Worm (Caenorhabditis elegans) whole organism, young adult: ENCODE data around the gene oac-48.

Experiments
- B0035.1 ChIP-seq: sonication (generic microtip); optimal IDR thresholded peaks from 2 replicates; lab custom pipeline; 2016; ENCODE audit warnings: missing genetic modification characterization, mild to moderate bottlenecking, missing compliant biosample characterization, missing genotype, missing genetic modification reagents
- C17E4.6 ChIP-seq: fragments of 200-800 bp; sonication (Bioruptor generic); IDR thresholded peaks from 2 replicates; pipeline ENCODE4 v1.3.6; 2022; ENCODE audit warnings: missing genetic modification reagents, missing genetic modification characterization, missing compliant biosample characterization
- F23B12.7 ChIP-seq: sonication (generic microtip); optimal IDR thresholded peaks from 2 replicates; lab custom pipeline; 2017; ENCODE audit warnings: missing genetic modification characterization, mild to moderate bottlenecking, missing compliant biosample characterization, antibody characterized with exemption, moderate library complexity; ENCODE audit not compliant: insufficient read depth
- F49E8.2 ChIP-seq: sonication (generic microtip); optimal IDR thresholded peaks from 3 replicates; lab custom pipeline; 2017; ENCODE audit warnings: missing genetic modification characterization, mild to moderate bottlenecking, missing compliant biosample characterization, antibody characterized with exemption, moderate library complexity; ENCODE audit not compliant: insufficient read depth
- F57A8.1 ChIP-seq: fragments of 200-800 bp; sonication (Bioruptor generic); optimal IDR thresholded peaks from 2 replicates; lab custom pipeline; 2018; ENCODE audit warnings: mild to moderate bottlenecking, missing genetic modification characterization, moderate library complexity, missing compliant biosample characterization
- F57C9.4 ChIP-seq: sonication (generic microtip); optimal IDR thresholded peaks from 2 replicates; lab custom pipeline; 2017; ENCODE audit warnings: mild to moderate bottlenecking, missing genetic modification characterization, missing compliant biosample characterization
- Y79H2A.3 ChIP-seq: fragments of 200-800 bp; sonication (Bioruptor generic); conservative IDR thresholded peaks from 2 replicates; pipeline ENCODE4 v1.3.6; 2022; ENCODE audit warnings: missing genetic modification reagents, missing genetic modification characterization, missing compliant biosample characterization
- aptf-3 ChIP-seq: fragments of 200-800 bp; sonication (Bioruptor generic); IDR thresholded peaks from 2 replicates; pipeline ENCODE4 v1.3.6; 2022; ENCODE audit warnings: missing genetic modification characterization, missing compliant biosample characterization
- attf-3 ChIP-seq: fragments of 200-800 bp; sonication (Bioruptor generic); conservative IDR thresholded peaks from 2 replicates; pipeline ENCODE4 v1.3.6; 2022; ENCODE audit warnings: missing genetic modification reagents, missing genetic modification characterization, missing compliant biosample characterization
- attf-5 ChIP-seq: fragments of 200-800 bp; sonication (Bioruptor generic); optimal IDR thresholded peaks from 2 replicates; lab custom pipeline; 2018; ENCODE audit warnings: mild to moderate bottlenecking, missing genetic modification characterization, missing compliant biosample characterization
- cebp-1 ChIP-seq, 2 experiments: fragments of 200-800 bp in 1 of 2; sonication (Bioruptor generic) in 1 of 2; sonication (generic microtip) in 1 of 2; IDR thresholded peaks in 1 of 2; optimal IDR thresholded peaks in 1 of 2; 2 replicates each; pipeline versions ENCODE4 v1.3.6 to Lab custom; 2017 to 2022; ENCODE audit warnings: missing compliant biosample characterization in 2 of 2, missing genetic modification characterization in 2 of 2, mild to moderate bottlenecking in 1 of 2, missing genetic modification reagents in 1 of 2, moderate library complexity in 1 of 2
- ceh-27 ChIP-seq: fragments of 200-800 bp; sonication (Bioruptor generic); optimal IDR thresholded peaks from 2 replicates; lab custom pipeline; 2018; ENCODE audit warnings: mild to moderate bottlenecking, missing genetic modification characterization, moderate library complexity, missing compliant biosample characterization
- ceh-58 ChIP-seq: fragments of 200-800 bp; sonication (Bioruptor generic); IDR thresholded peaks from 2 replicates; pipeline ENCODE4 v1.3.6; 2022; ENCODE audit warnings: missing genetic modification characterization, missing compliant biosample characterization
- ceh-79 ChIP-seq: sonication (generic microtip); optimal IDR thresholded peaks from 2 replicates; lab custom pipeline; 2017; ENCODE audit warnings: mild to moderate bottlenecking, missing genetic modification characterization, missing compliant biosample characterization
- ceh-91 ChIP-seq: fragments of 200-800 bp; sonication (Bioruptor generic); IDR thresholded peaks from 2 replicates; pipeline ENCODE4 v1.3.6; 2022; ENCODE audit warnings: missing genetic modification reagents, missing genetic modification characterization, missing compliant biosample characterization
- chd-7 ChIP-seq: sonication (generic microtip); optimal IDR thresholded peaks from 2 replicates; lab custom pipeline; 2016; ENCODE audit warnings: mild to moderate bottlenecking, missing genetic modification characterization, moderate library complexity, missing compliant biosample characterization
- dpff-1 ChIP-seq: sonication (generic microtip); optimal IDR thresholded peaks from 2 replicates; lab custom pipeline; 2017; ENCODE audit warnings: mild to moderate bottlenecking, missing genetic modification characterization, missing compliant biosample characterization
- egl-18 ChIP-seq: fragments of 200-800 bp; sonication (Bioruptor generic); IDR thresholded peaks from 2 replicates; pipeline ENCODE4 v1.3.6; 2022; ENCODE audit warnings: missing genetic modification reagents, missing genetic modification characterization, missing compliant biosample characterization
- ets-4 ChIP-seq: fragments of 200-800 bp; sonication (Bioruptor generic); optimal IDR thresholded peaks from 2 replicates; lab custom pipeline; 2018; ENCODE audit warnings: mild to moderate bottlenecking, missing genetic modification characterization, missing compliant biosample characterization
- fkh-3 ChIP-seq: sonication (generic microtip); optimal IDR thresholded peaks from 2 replicates; lab custom pipeline; 2016; ENCODE audit warnings: mild to moderate bottlenecking, missing genetic modification characterization, missing compliant biosample characterization
- gei-17 ChIP-seq: fragments of 200-800 bp; sonication (Bioruptor generic); optimal IDR thresholded peaks from 2 replicates; lab custom pipeline; 2018; ENCODE audit warnings: mild to moderate bottlenecking, missing genetic modification characterization, missing compliant biosample characterization
- hmg-1.2 ChIP-seq: fragments of 200-800 bp; sonication (Bioruptor generic); IDR thresholded peaks from 2 replicates; pipeline ENCODE4 v1.3.6; 2022; ENCODE audit warnings: missing genetic modification reagents, missing genetic modification characterization, missing compliant biosample characterization
- hsf-1 ChIP-seq: fragments of 200-800 bp; sonication (Bioruptor generic); IDR thresholded peaks from 2 replicates; pipeline ENCODE4 v1.3.6; 2022; ENCODE audit warnings: missing genetic modification reagents, missing genetic modification characterization, missing compliant biosample characterization
- lin-26 ChIP-seq: fragments of 200-800 bp; sonication (Bioruptor generic); IDR thresholded peaks from 2 replicates; pipeline ENCODE4 v1.3.6; 2022; ENCODE audit warnings: missing genetic modification reagents, missing genetic modification characterization, missing compliant biosample characterization
- lin-35 ChIP-seq, 3 experiments: fragments of 150-350 bp in 2 of 3; sonication (generic microtip) in 1 of 3; optimal IDR thresholded peaks; 2 replicates each; lab custom pipeline; 2014 to 2018; ENCODE audit warnings: missing biosample characterization in 3 of 3, missing genetic modification characterization in 3 of 3, missing genetic modification reagents in 3 of 3
- lir-1 ChIP-seq: fragments of 200-800 bp; sonication (Bioruptor generic); conservative IDR thresholded peaks from 2 replicates; pipeline ENCODE4 v1.3.6; 2022; ENCODE audit warnings: missing genetic modification reagents, missing genetic modification characterization, missing compliant biosample characterization
- madf-10 ChIP-seq: sonication (generic microtip); optimal IDR thresholded peaks from 2 replicates; lab custom pipeline; 2016; ENCODE audit warnings: mild to moderate bottlenecking, missing genetic modification characterization, missing compliant biosample characterization
- madf-6 ChIP-seq: fragments of 200-800 bp; sonication (Bioruptor generic); IDR thresholded peaks from 2 replicates; pipeline ENCODE4 v1.3.6; 2022; ENCODE audit warnings: missing genetic modification reagents, missing genetic modification characterization, missing compliant biosample characterization
- madf-8 ChIP-seq: fragments of 200-800 bp; sonication (Bioruptor generic); conservative IDR thresholded peaks from 2 replicates; pipeline ENCODE4 v1.3.6; 2022; ENCODE audit warnings: missing genetic modification reagents, missing genetic modification characterization, missing compliant biosample characterization
- mcd-1 ChIP-seq: fragments of 200-800 bp; sonication (Bioruptor generic); IDR thresholded peaks from 2 replicates; pipeline ENCODE4 v1.3.6; 2022; ENCODE audit warnings: missing genetic modification reagents, missing genetic modification characterization, missing compliant biosample characterization
- mel-28 ChIP-seq: sonication (generic microtip); optimal IDR thresholded peaks from 2 replicates; lab custom pipeline; 2016; ENCODE audit warnings: borderline replicate concordance, mild to moderate bottlenecking, missing genetic modification characterization, missing compliant biosample characterization
- nhr-80 ChIP-seq: sonication (generic microtip); optimal IDR thresholded peaks from 2 replicates; lab custom pipeline; 2016; ENCODE audit warnings: missing genetic modification characterization, missing compliant biosample characterization
- nhr-90 ChIP-seq: sonication (generic microtip); optimal IDR thresholded peaks from 2 replicates; lab custom pipeline; 2016; ENCODE audit warnings: missing genotype, mild to moderate bottlenecking, missing genetic modification characterization, missing compliant biosample characterization
- pha-4 ChIP-seq: fragments of 150-350 bp; sonication (generic microtip); optimal IDR thresholded peaks from 2 replicates; lab custom pipeline; 2014; ENCODE audit warnings: missing biosample characterization, missing genetic modification reagents, missing genetic modification characterization
- repo-1 ChIP-seq: sonication (generic microtip); optimal IDR thresholded peaks from 2 replicates; lab custom pipeline; 2017; ENCODE audit warnings: mild to moderate bottlenecking, missing genetic modification characterization, missing compliant biosample characterization
- sdz-38 ChIP-seq: sonication (generic microtip); optimal IDR thresholded peaks from 2 replicates; lab custom pipeline; 2016; ENCODE audit warnings: missing genotype, missing genetic modification characterization, missing compliant biosample characterization
- sptf-2 ChIP-seq: fragments of 200-800 bp; sonication (Bioruptor generic); optimal IDR thresholded peaks from 2 replicates; lab custom pipeline; 2018; ENCODE audit warnings: mild to moderate bottlenecking, missing genetic modification characterization, missing compliant biosample characterization
- tbp1 ChIP-seq: fragments of 200-800 bp; sonication (Bioruptor generic); optimal IDR thresholded peaks from 2 replicates; lab custom pipeline; 2018; ENCODE audit warnings: mild to moderate bottlenecking, missing genetic modification characterization, missing compliant biosample characterization
- tlf-1 ChIP-seq: fragments of 200-800 bp; sonication (Bioruptor generic); optimal IDR thresholded peaks from 2 replicates; lab custom pipeline; 2018; ENCODE audit warnings: mild to moderate bottlenecking, missing genetic modification characterization, missing compliant biosample characterization
- unc-130 ChIP-seq: sonication (generic microtip); optimal IDR thresholded peaks from 2 replicates; lab custom pipeline; 2016; ENCODE audit warnings: missing genetic modification reagents, missing genetic modification characterization, missing compliant biosample characterization
- ztf-3 ChIP-seq: fragments of 200-800 bp; sonication (Bioruptor generic); optimal IDR thresholded peaks from 2 replicates; lab custom pipeline; 2018; ENCODE audit warnings: mild to moderate bottlenecking, missing genetic modification characterization, missing compliant biosample characterization

The oac-48 gene

DNA sequence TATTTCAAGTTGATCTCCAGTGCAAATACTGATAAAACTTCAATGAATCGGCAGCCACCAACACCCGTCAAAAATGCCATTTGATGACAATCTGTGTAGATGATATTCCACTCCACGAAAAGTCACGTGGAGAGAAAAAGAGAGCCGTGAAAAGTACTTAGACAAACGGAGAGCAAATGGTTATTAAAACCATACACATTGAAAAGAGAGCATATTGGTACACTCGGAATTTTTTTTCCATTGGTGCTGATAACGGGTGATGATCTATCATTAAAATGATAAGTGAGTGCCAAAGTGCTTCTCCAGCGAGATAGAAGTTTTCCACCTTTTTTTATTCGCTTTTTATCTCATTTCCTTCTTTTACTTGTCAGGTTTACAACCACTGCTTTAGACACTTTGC, 51.6 kb downstream of the oac-48 start (continued):
- no peak for TF ChIP-seq B0035.1
- TF ChIP-seq nhr-90 (tag; lab: Kevin White, UChicago), result peak; percentile 19
- TF ChIP-seq aptf-3 (GFP tag; lab: Robert Waterston, UW), result no peak
- no peak for TF ChIP-seq lir-1
- TF ChIP-seq cebp-1 (GFP tag; IDR thresholded peaks at IDR 0.05; lab: Robert Waterston, UW), result no peak
- TF ChIP-seq cebp-1 (tag; optimal IDR thresholded peaks at IDR 0.05; lab: Kevin White, UChicago), result no peak
- TF ChIP-seq dpff-1 (tag; lab: Kevin White, UChicago), result no peak
- TF ChIP-seq ztf-3 (GFP tag; lab: Kevin White, UChicago), result no peak
- peak; percentile 100 for TF ChIP-seq nhr-80 (tag; lab: Kevin White, UChicago)
- TF ChIP-seq pha-4 (tag; lab: Kevin White, UChicago), result peak; percentile 49
- TF ChIP-seq fkh-3 (tag; lab: Kevin White, UChicago), result no peak
- TF ChIP-seq hmg-1.2, result no peak
- no peak for TF ChIP-seq chd-7 (tag; lab: Kevin White, UChicago)
- no peak for TF ChIP-seq ceh-91 (GFP tag; lab: Robert Waterston, UW)
- peak; percentile 52 for TF ChIP-seq ets-4 (GFP tag; lab: Kevin White, UChicago)
- TF ChIP-seq madf-8, result no peak
- TF ChIP-seq F23B12.7, result no peak
- TF ChIP-seq lin-26 (GFP tag; lab: Robert Waterston, UW), result no peak
- peak; percentile 30 for TF ChIP-seq madf-10 (tag; lab: Kevin White, UChicago)
- no peak for TF ChIP-seq F57A8.1
- TF ChIP-seq sptf-2 (GFP tag; lab: Kevin White, UChicago), result peak; percentile 80
- TF ChIP-seq ceh-58 (GFP tag; lab: Robert Waterston, UW), result no peak
- TF ChIP-seq unc-130, result no peak
- TF ChIP-seq sdz-38, result no peak
- TF ChIP-seq ceh-79 (tag; lab: Kevin White, UChicago), result no peak
- no peak for TF ChIP-seq attf-5 (GFP tag; lab: Kevin White, UChicago)
- no peak for TF ChIP-seq egl-18 (GFP tag; lab: Robert Waterston, UW)
- TF ChIP-seq C17E4.6 (GFP tag; lab: Robert Waterston, UW), result no peak
- no peak for TF ChIP-seq hsf-1 (GFP tag; lab: Robert Waterston, UW)
- no peak for TF ChIP-seq ceh-27
- no peak for TF ChIP-seq F49E8.2
- TF ChIP-seq mel-28, result no peak
- no peak for TF ChIP-seq mcd-1
- no peak for TF ChIP-seq tlf-1 (GFP tag; lab: Kevin White, UChicago)
- TF ChIP-seq repo-1 (tag; lab: Kevin White, UChicago), result no peak
- no peak for TF ChIP-seq madf-6 (GFP tag; lab: Robert Waterston, UW)
- TF ChIP-seq Y79H2A.3 (GFP tag; lab: Robert Waterston, UW), result no peak
- no peak for TF ChIP-seq F57C9.4 (tag; lab: Kevin White, UChicago)
- no peak for TF ChIP-seq gei-17 (GFP tag; lab: Kevin White, UChicago)
- TF ChIP-seq lin-35 (GFP tag; optimal IDR thresholded peaks at IDR 0.05; lab: Kevin White, UChicago), result no peak
- TF ChIP-seq tbp1 (GFP tag; lab: Kevin White, UChicago), result peak; percentile 36
- no peak for TF ChIP-seq attf-3 (GFP tag; lab: Robert Waterston, UW)
- TF ChIP-seq, all 124 proteins: peak for 9
